Worm (Caenorhabditis elegans): ENCODE data around the gene Y54F10BM.13.

- TF ChIP-seq T07F8.4 (tag; optimal IDR thresholded peaks at IDR 0.05) (no peak), attf-6 (GFP tag; IDR thresholded peaks at IDR 0.05) (no peak), ama-1 (optimal IDR thresholded peaks at IDR 0.05) (no peak), ama-1 (GFP tag; optimal IDR thresholded peaks at IDR 0.05) (no peak), attf-3 (GFP tag; conservative IDR thresholded peaks at IDR 0.05) (no peak), sea-2 (GFP tag; IDR thresholded peaks at IDR 0.05) (no peak), ekl-4 (GFP tag; IDR thresholded peaks at IDR 0.05) (no peak), nhr-90 (tag; optimal IDR thresholded peaks at IDR 0.05) (no peak), Y67H2A.10 (GFP tag; conservative IDR thresholded peaks at IDR 0.05) (no peak), ets-4 (GFP tag; optimal IDR thresholded peaks at IDR 0.05) (no peak), ceh-40 (GFP tag; IDR thresholded peaks at IDR 0.05) (no peak), unc-62 (GFP tag; optimal IDR thresholded peaks at IDR 0.05) (no peak), Y53F4B.3 (GFP tag; IDR thresholded peaks at IDR 0.05) (no peak), hlh-26 (GFP tag; conservative IDR thresholded peaks at IDR 0.05) (no peak), akir-1 (GFP tag; optimal IDR thresholded peaks at IDR 0.05) (no peak)
These were observed 48.6 kb downstream of the Y54F10BM.13 start, which contains the start of gene Y54F10BM.3 for ce11 chrIII:2281975-2282957.
